Worm (Caenorhabditis elegans): ENCODE measurements around the gene cyp-44A1.
A peak's percentile ranks its signal among the peaks of the same experiment; 100 is the strongest.
"Not testable (repeated sequence)": the region's sequence is repeated elsewhere in the genome, so short reads cannot be mapped to it uniquely, and the experiment has no call there.

The cyp-44A1 gene

ce11 chrII:5531855-5532328 lies 28.0 kb downstream of the cyp-44A1 start, which contains the start of gene C17C3.9:
C17C3.9 (minus strand) TSS chrII:5532278.
- TF ChIP-seq unc-62 (GFP tag; optimal IDR thresholded peaks at IDR 0.05): no peak

ce11 chrII:5533642-5534041 lies 29.8 kb downstream of the cyp-44A1 start, which contains the start of gene hlh-26:
hlh-26 (minus strand) TSS chrII:5533742.
- TF ChIP-seq unc-62 (GFP tag; optimal IDR thresholded peaks at IDR 0.05): no peak

ce11 chrII:5534939-5535338 lies 31.1 kb downstream of the cyp-44A1 start, which contains the start of gene hlh-25:
hlh-25 (plus strand) TSS chrII:5535239.
- TF ChIP-seq unc-62 (GFP tag; optimal IDR thresholded peaks at IDR 0.05): not testable (repeated sequence)

ce11 chrII:5537078-5537477 lies 33.2 kb downstream of the cyp-44A1 start:
- TF ChIP-seq unc-62 (GFP tag; optimal IDR thresholded peaks at IDR 0.05): no peak

- no peak for TF ChIP-seq unc-62 (GFP tag; optimal IDR thresholded peaks at IDR 0.05)
These were observed 33.7 kb downstream of the cyp-44A1 start, which contains the start of gene C17C3.11 for ce11 chrII:5537524-5537923. C17C3.11 (plus strand) TSS chrII:5537824.

ce11 chrII:5540113-5540512 lies 36.3 kb downstream of the cyp-44A1 start, which contains the start of gene hlh-27:
hlh-27 (minus strand) TSS chrII:5540213.
- TF ChIP-seq unc-62 (GFP tag; optimal IDR thresholded peaks at IDR 0.05): not testable (repeated sequence)

- TF ChIP-seq unc-62 (GFP tag; optimal IDR thresholded peaks at IDR 0.05): no peak
These were observed 37.8 kb downstream of the cyp-44A1 start, which contains the start of gene C17C3.24 for ce11 chrII:5541685-5542084. C17C3.24 (minus strand) TSS chrII:5541785.

ce11 chrII:5543476-5544144 lies 39.8 kb downstream of the cyp-44A1 start:
- peak; percentile 12 for TF ChIP-seq unc-62 (GFP tag; optimal IDR thresholded peaks at IDR 0.05)

- no peak for TF ChIP-seq unc-62 (GFP tag; optimal IDR thresholded peaks at IDR 0.05)
These were observed 40.3 kb downstream of the cyp-44A1 start for ce11 chrII:5544145-5544515.

- TF ChIP-seq unc-62 (GFP tag; optimal IDR thresholded peaks at IDR 0.05): no peak
These were observed 40.9 kb downstream of the cyp-44A1 start, which contains the start of gene ins-13 for ce11 chrII:5544764-5545163. ins-13 (minus strand) TSS chrII:5544864.

- no peak for TF ChIP-seq unc-62 (GFP tag; optimal IDR thresholded peaks at IDR 0.05)
These were observed 43.6 kb downstream of the cyp-44A1 start, which contains the start of gene acdh-2 for ce11 chrII:5547442-5547894. acdh-2 (minus strand) TSS chrII:5547492.

- TF ChIP-seq unc-62 (GFP tag; optimal IDR thresholded peaks at IDR 0.05): no peak
These were observed 45.9 kb downstream of the cyp-44A1 start, which contains the start of gene C17C3.6 for ce11 chrII:5549746-5550145. C17C3.6 (plus strand) TSS chrII:5550046.

- no peak for TF ChIP-seq unc-62 (GFP tag; optimal IDR thresholded peaks at IDR 0.05)
These were observed 47.7 kb downstream of the cyp-44A1 start, which contains the start of gene C17C3.5 for ce11 chrII:5551517-5551916. C17C3.5 (plus strand) TSS chrII:5551817.

- TF ChIP-seq unc-62 (GFP tag; optimal IDR thresholded peaks at IDR 0.05): no peak
These were observed 49.7 kb downstream of the cyp-44A1 start for ce11 chrII:5553531-5553930.

- no peak for TF ChIP-seq unc-62 (GFP tag; optimal IDR thresholded peaks at IDR 0.05)
These were observed 50.5 kb downstream of the cyp-44A1 start, which contains the start of gene ins-12 for ce11 chrII:5554317-5554716. ins-12 (plus strand) TSS chrII:5554617.

ce11 chrII:5554788-5555187 lies 50.9 kb downstream of the cyp-44A1 start:
- TF ChIP-seq unc-62 (GFP tag; optimal IDR thresholded peaks at IDR 0.05): no peak

ce11 chrII:5555522-5555921 lies 51.7 kb downstream of the cyp-44A1 start:
- no peak for TF ChIP-seq unc-62 (GFP tag; optimal IDR thresholded peaks at IDR 0.05)
